Fruit fly (Drosophila melanogaster): ENCODE measurements around the gene CG34426.
A peak's percentile ranks its signal among the peaks of the same experiment; 100 is the strongest.

The CG34426 gene

DNA sequence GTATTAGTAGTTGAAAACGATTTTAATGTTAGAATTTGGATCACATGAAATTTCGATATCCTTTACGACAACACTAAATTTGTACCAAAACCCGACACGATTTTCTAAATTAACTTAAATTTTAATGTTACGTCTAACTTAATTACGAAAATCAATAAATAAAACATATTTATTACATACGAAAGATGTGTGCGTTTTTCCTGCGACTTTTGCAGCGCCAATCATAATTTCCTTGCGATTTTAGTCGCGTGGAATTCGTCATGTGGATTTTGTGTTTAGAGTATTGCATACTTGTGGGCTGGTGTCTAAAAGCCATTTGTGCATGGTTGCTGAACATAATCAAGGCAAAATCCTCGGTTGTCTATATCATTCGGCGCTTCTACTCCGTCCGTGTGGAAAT, 3.7 kb upstream of the CG34426 start:
- no peak for TF ChIP-seq CG1620 (GFP tag; optimal IDR thresholded peaks at IDR 0.05)
- peak; percentile 92 for TF ChIP-seq kay (GFP tag; ENCODE audit: borderline replicate concordance)
- TF ChIP-seq cnc (optimal IDR thresholded peaks at IDR 0.05), result no peak
- no peak for TF ChIP-seq Mnt (GFP tag; optimal IDR thresholded peaks at IDR 0.05)
- peak; percentile 3 for TF ChIP-seq bab1 (GFP tag; optimal IDR thresholded peaks at IDR 0.05)
- no peak for TF ChIP-seq CG11617 (GFP tag; optimal IDR thresholded peaks at IDR 0.05)

DNA sequence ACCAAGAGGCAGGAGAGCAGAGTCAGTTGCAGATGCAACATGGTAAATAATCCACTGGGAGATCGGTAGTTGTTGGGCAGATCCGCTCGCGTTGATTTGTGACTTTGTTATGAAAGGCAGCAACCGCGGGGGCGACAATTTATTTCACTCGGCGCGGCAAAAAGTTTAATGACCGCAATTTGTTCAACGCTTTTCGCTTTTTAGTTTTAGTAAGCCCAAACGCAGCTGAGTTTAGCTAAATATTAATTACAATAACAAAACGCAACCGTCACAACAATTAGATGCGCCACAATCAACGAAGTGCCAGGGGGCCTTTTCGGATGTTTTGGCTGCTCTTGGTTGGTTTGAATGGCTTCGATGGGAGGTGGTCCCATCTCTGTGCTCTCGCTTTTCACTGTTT, 1.8 kb upstream of the CG34426 start, which contains the start of gene CG13310:
TSS of gene CG13310 (minus strand) at position 101 of the 400 bp plus-strand sequence.
- TF ChIP-seq tj (GFP tag; optimal IDR thresholded peaks at IDR 0.05), result no peak

DNA sequence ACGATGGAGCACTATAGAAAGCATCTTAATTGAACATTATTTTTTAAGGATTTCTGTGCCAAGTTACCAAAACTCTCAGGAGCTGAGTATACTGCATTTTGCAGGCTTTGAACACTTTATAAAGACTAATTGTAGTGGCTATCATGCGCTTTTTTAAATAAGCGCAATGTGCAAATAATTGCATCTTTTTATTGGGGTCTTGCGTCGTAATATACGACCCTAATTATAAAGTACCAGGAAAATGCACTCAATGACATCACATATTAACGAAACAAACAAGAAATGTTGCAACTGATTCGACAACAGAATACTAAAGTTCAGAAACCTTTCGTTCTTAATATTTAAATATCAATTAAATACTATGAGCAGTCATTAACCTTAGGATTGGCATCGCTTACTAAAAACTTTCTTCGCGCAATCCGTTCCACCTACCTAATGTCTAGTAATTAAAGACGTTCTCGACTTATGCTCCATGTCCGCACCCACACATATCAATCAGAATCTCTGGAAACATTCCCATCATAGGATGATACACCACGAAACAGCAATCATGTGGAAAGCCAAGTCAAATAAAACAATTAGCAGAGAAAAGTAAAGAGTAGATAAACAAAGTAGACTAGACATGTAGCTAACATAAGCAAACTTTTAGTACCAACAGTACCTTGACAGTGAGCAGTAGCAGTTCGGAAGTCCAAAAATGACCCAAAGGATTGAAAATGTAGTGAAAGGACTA, 2.0 kb downstream of the CG34426 start, which contains the start of the genes CG32023 and CG34427:
TSS of gene CG32023 (minus strand) at position 101 of the 733 bp plus-strand sequence.
TSS of gene CG34427 (plus strand) at position 683 of the 733 bp plus-strand sequence.
- TF ChIP-seq kay (GFP tag; ENCODE audit: borderline replicate concordance) (peak; percentile 47), CG1620 (GFP tag; optimal IDR thresholded peaks at IDR 0.05) (no peak)

DNA sequence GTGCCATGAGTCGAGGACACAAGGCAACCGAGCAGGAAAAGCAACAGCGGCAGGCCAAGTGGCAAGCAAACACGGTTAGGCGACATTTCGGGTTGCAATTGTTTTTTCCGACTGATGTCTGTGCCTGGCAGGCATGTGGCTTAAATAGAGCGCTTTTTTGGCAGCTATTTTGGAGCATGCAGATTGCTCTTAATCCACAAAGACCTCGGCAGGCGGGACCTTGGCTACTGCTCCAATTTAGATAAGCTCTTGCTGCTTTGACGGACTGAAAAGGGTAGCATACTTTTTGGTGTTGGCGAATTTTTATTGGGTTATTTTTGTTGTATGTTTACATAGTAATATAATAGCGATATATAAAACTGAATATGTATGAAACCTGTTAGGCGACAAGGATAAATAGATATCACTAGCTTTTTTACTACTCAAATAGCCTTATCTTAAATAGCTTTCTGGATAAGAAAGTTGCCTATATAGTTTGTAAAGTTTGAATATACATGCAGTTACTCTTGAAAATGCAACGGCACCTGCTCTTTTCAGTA, 4.9 kb downstream of the CG34426 start, which contains the start of the genes CG13312 and CG32024:
TSS of gene CG13312 (minus strand) at position 101 of the 539 bp plus-strand sequence.
TSS of gene CG32024 (plus strand) at position 489 of the 539 bp plus-strand sequence.
- TF ChIP-seq Hr96 (GFP tag; optimal IDR thresholded peaks at IDR 0.05) (no peak), Clk (GFP tag; optimal IDR thresholded peaks at IDR 0.05) (no peak), CG33017 (tag; optimal IDR thresholded peaks at IDR 0.05) (peak; percentile 31), toe (GFP tag; optimal IDR thresholded peaks at IDR 0.05) (no peak), CG12768 (GFP tag; optimal IDR thresholded peaks at IDR 0.05) (no peak), CG14711 (tag; optimal IDR thresholded peaks at IDR 0.05) (no peak), Crg-1 (GFP tag; optimal IDR thresholded peaks at IDR 0.05) (no peak)

DNA sequence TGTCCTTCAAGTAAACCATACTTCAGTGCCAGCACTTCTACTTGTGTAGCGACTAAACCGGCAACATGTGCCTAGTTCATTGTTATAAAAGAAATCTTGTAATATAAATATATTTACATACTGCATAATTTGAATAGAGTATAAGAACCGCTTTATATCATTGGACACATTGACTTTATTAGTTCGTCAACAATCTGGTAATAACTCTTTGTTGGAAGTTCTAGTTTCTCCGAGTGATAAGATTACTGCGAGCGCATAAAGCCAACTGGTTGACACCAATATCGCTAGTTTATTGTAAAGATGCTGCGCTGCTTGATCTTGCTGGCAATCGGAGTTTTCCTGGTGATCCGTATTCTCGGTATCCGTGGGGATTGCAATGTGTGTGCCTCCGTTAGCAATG, 6.0 kb downstream of the CG34426 start, which contains the start of gene CG13308:
TSS of gene CG13308 (plus strand) at position 301 of the 400 bp plus-strand sequence.
- no peak for TF ChIP-seq CG11617 (GFP tag; optimal IDR thresholded peaks at IDR 0.05)
- no peak for TF ChIP-seq CG7101 (tag; optimal IDR thresholded peaks at IDR 0.05)
- TF ChIP-seq cic (GFP tag; optimal IDR thresholded peaks at IDR 0.05), result no peak
- no peak for TF ChIP-seq toe (GFP tag; optimal IDR thresholded peaks at IDR 0.05)
- TF ChIP-seq CG5204 (GFP tag; optimal IDR thresholded peaks at IDR 0.05), result no peak
- TF ChIP-seq CG12768 (GFP tag; optimal IDR thresholded peaks at IDR 0.05), result no peak
- TF ChIP-seq ovo (GFP tag; optimal IDR thresholded peaks at IDR 0.05), result no peak
- TF ChIP-seq Crg-1 (GFP tag; optimal IDR thresholded peaks at IDR 0.05), result no peak

DNA sequence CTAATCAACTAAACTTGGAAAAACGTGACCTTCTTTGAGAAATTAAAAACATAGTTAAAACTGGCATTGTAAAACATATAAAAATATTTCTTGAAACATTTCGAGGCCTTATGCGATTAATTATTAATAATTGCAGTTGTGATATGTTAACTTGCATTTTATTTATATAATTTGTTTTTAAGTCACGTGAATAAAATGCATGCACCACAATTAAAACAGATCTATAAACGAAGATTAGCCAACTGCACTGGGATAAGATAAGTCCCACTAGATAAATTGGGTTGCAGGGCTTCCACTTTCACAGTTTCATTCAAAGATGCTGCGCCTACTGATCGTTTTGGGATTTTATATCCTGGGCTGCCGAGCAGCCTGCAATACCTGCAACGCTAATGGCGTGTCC, 7.8 kb downstream of the CG34426 start, which contains the start of gene CG13309:
TSS of gene CG13309 (plus strand) at position 301 of the 400 bp plus-strand sequence.
- TF ChIP-seq toe (GFP tag; optimal IDR thresholded peaks at IDR 0.05) (no peak), cnc (optimal IDR thresholded peaks at IDR 0.05) (no peak), Crg-1 (GFP tag; optimal IDR thresholded peaks at IDR 0.05) (no peak)

DNA sequence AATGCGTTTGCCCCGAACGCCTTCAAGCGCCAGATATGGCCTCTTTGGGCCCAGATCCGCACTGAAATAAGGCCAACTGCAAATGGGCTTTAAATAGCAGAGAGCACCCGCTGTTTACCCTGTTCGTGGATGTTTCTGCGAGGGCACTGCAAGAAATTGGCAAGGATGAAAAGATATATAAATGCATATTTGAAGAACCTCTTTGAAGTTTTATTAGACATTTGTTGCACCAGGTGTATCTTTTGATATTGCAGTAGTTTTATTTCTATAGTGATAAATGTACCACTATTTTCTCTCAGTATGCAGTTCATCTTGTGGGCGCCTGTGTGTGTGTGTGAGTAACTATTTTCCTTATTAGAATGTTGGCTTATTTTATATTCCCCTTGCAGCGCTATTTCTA, 11.2 kb downstream of the CG34426 start:
- TF ChIP-seq toe (GFP tag; optimal IDR thresholded peaks at IDR 0.05) (peak; percentile 5), Hr96 (GFP tag; optimal IDR thresholded peaks at IDR 0.05) (no peak)

DNA sequence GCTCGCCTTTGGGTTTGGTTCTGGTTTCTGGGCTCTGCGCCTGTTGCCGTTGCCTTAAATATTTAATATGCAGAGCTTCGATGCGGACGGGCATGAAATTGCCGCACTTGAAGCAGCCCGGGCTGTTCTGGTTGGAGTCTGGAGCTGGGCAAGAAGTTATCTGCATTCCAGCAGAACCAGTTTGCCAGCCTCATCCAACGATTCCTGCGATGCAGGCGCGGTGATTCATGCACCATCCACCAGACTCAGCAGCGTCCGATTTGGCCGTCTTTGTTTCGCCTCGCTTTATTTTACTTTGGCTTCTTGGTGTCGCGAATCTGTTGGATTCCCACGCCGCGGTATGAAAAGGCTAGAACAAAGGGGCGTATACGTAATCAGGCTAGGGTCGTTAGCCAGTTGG, 17.2 kb downstream of the CG34426 start:
- TF ChIP-seq bab1 (GFP tag; optimal IDR thresholded peaks at IDR 0.05), result no peak
- TF ChIP-seq kay (GFP tag; ENCODE audit: borderline replicate concordance), result no peak
- TF ChIP-seq Crg-1 (GFP tag; optimal IDR thresholded peaks at IDR 0.05), result no peak
- TF ChIP-seq pad (GFP tag; optimal IDR thresholded peaks at IDR 0.05), result no peak
- TF ChIP-seq CG7045 (GFP tag; optimal IDR thresholded peaks at IDR 0.05), result no peak
- TF ChIP-seq CG7101 (tag; optimal IDR thresholded peaks at IDR 0.05), result no peak
- no peak for TF ChIP-seq CG33017 (tag; optimal IDR thresholded peaks at IDR 0.05)

Measured in whole organism, adult.